Worm (Caenorhabditis elegans): ENCODE measurements around the gene B0250.18.

The B0250.18 gene

DNA sequence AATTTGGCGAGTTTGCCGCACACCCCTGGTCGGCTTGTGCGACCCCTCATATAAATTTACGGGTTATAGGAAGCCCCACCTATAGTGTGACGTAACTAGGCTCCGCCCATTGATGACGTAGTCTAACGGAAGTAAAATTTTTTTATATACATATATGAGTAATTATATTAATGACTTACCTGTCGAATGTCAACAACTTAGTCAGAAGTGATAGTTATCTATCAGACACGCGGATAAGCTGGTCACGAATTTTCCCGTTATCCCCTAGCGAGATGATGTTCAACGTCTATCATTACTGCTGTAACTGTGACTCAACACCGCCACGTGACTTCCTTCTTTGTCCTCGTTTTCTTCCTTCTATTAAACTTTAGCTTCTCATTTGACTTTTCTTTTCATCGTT is 6.9 kb downstream of the B0250.18 start, which contains the start of gene srd-70:
TSS of gene srd-70 (plus strand) at position 301 of the 400 bp plus-strand sequence.
- TF ChIP-seq sdz-38 (tag; optimal IDR thresholded peaks at IDR 0.05) (no peak), attf-3 (GFP tag; conservative IDR thresholded peaks at IDR 0.05) (no peak), lir-1 (GFP tag; conservative IDR thresholded peaks at IDR 0.05) (no peak), repo-1 (tag; optimal IDR thresholded peaks at IDR 0.05) (no peak), egl-18 (GFP tag; IDR thresholded peaks at IDR 0.05) (no peak), F57C9.4 (tag; optimal IDR thresholded peaks at IDR 0.05) (no peak), pbrm-1 (GFP tag; IDR thresholded peaks at IDR 0.05) (no peak), ztf-26 (tag; optimal IDR thresholded peaks at IDR 0.05) (no peak), ztf-6 (GFP tag; IDR thresholded peaks at IDR 0.05) (no peak), dox-1 (GFP tag; IDR thresholded peaks at IDR 0.05) (no peak)

ce11 chrV:20453084-20453483 is 7.6 kb downstream of the B0250.18 start, which contains the start of gene F48F5.6:
Gene F48F5.6 (minus strand): TSS chrV:20453184.
- TF ChIP-seq sea-2 (GFP tag; IDR thresholded peaks at IDR 0.05), result no peak
- TF ChIP-seq unc-62 (GFP tag; optimal IDR thresholded peaks at IDR 0.05), result no peak
- TF ChIP-seq Y67H2A.10 (GFP tag; conservative IDR thresholded peaks at IDR 0.05), result no peak
- TF ChIP-seq lir-1 (GFP tag; conservative IDR thresholded peaks at IDR 0.05), result no peak
- no peak for TF ChIP-seq F57C9.4 (tag; optimal IDR thresholded peaks at IDR 0.05)
- no peak for TF ChIP-seq bed-2 (GFP tag; IDR thresholded peaks at IDR 0.05)
- no peak for TF ChIP-seq let-526 (GFP tag; IDR thresholded peaks at IDR 0.05)
- no peak for TF ChIP-seq atf-7 (tag; optimal IDR thresholded peaks at IDR 0.05)
- no peak for TF ChIP-seq nhr-90 (tag; optimal IDR thresholded peaks at IDR 0.05)
- TF ChIP-seq F52B5.7 (tag; optimal IDR thresholded peaks at IDR 0.05), result no peak
- no peak for TF ChIP-seq snpc-3.4 (tag; optimal IDR thresholded peaks at IDR 0.05)
- no peak for TF ChIP-seq ceh-91 (GFP tag; IDR thresholded peaks at IDR 0.05)
- TF ChIP-seq snpc-4 (GFP tag; optimal IDR thresholded peaks at IDR 0.05), result no peak
- no peak for TF ChIP-seq snpc-4 (tag; optimal IDR thresholded peaks at IDR 0.05)
- no peak for TF ChIP-seq T26A5.8 (tag; optimal IDR thresholded peaks at IDR 0.05)

- no peak for TF ChIP-seq bed-2 (GFP tag; IDR thresholded peaks at IDR 0.05)
- no peak for TF ChIP-seq mel-28 (tag; optimal IDR thresholded peaks at IDR 0.05; ENCODE audit: borderline replicate concordance)
- no peak for TF ChIP-seq ceh-27 (GFP tag; optimal IDR thresholded peaks at IDR 0.05)
- TF ChIP-seq ztf-18 (tag; optimal IDR thresholded peaks at IDR 0.05), result no peak
- no peak for TF ChIP-seq Y56A3A.18 (GFP tag; IDR thresholded peaks at IDR 0.05)
- no peak for TF ChIP-seq die-1 (tag; optimal IDR thresholded peaks at IDR 0.05)
- TF ChIP-seq nhr-90 (tag; optimal IDR thresholded peaks at IDR 0.05), result no peak
- TF ChIP-seq ztf-28 (GFP tag; IDR thresholded peaks at IDR 0.05), result no peak
- TF ChIP-seq F55B11.4 (tag; optimal IDR thresholded peaks at IDR 0.05; ENCODE audit: borderline replicate concordance, insufficient read depth), result no peak
- TF ChIP-seq F57A8.1 (GFP tag; optimal IDR thresholded peaks at IDR 0.05), result no peak
These were observed 8.9 kb downstream of the B0250.18 start for ce11 chrV:20451793-20452192.

- TF ChIP-seq F22D6.2 (tag; optimal IDR thresholded peaks at IDR 0.05), result no peak
- TF ChIP-seq mel-28 (tag; optimal IDR thresholded peaks at IDR 0.05; ENCODE audit: borderline replicate concordance), result no peak
- TF ChIP-seq zfh-2 (GFP tag; conservative IDR thresholded peaks at IDR 0.05), result peak; percentile 83
- TF ChIP-seq pbrm-1 (GFP tag; IDR thresholded peaks at IDR 0.05), result no peak
These were observed 14.8 kb downstream of the B0250.18 start for ce11 chrV:20445898-20446297.

DNA sequence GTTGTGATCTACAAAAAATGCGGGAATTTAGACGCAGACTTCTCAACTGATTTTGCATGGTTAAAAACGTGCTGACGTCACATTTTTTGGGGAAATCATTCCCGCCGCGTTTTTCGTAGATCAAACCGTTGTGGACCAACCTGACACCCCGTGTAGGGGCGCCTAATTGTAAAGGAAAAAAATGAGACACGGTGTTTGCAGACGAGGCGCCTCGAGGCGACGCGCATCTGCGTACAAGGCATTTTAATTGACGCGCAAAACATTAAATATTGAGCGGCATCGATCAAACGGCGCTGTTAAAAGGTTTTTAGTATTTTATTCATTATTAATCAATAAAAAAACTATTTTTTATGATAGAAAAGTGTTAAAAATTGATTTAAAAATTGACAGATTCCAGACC is 29.3 kb downstream of the B0250.18 start:
- TF ChIP-seq nfyb-1 (GFP tag; IDR thresholded peaks at IDR 0.05) (0 out of 2 replicates have a peak, but pooled peaks have one; percentile 49), D2030.7 (GFP tag; IDR thresholded peaks at IDR 0.05) (0 out of 2 replicates have a peak, but pooled peaks have one; percentile 35), madf-6 (GFP tag; IDR thresholded peaks at IDR 0.05) (peak; percentile 70), him-1 (tag; optimal IDR thresholded peaks at IDR 0.05) (peak; percentile 49), xnd-1 (tag; optimal IDR thresholded peaks at IDR 0.05) (peak; percentile 56), dox-1 (GFP tag; IDR thresholded peaks at IDR 0.05) (peak; percentile 33; the same call in 1 of the 2 replicates)

Measured in whole organism, young adult.